Worm (Caenorhabditis elegans) whole organism, L3 larva: Measurements from ENCODE around the gene mix-1.

Experiments
- ZK546.5 ChIP-seq: sonication (generic microtip); optimal IDR thresholded peaks from 2 replicates; lab custom pipeline; 2017; ENCODE audit warnings: missing biosample characterization, missing genetic modification characterization
- ama-1 ChIP-seq: fragments of 150-350 bp; optimal IDR thresholded peaks from 2 replicates; lab custom pipeline; 2018
- daf-12 ChIP-seq: fragments of 150-350 bp; optimal IDR thresholded peaks from 2 replicates; lab custom pipeline; 2014; ENCODE audit warnings: missing biosample characterization, missing genetic modification reagents, missing genetic modification characterization
- egl-27 ChIP-seq: sonication (generic microtip); optimal IDR thresholded peaks from 4 replicates; lab custom pipeline; 2017; ENCODE audit warnings: missing biosample characterization, missing genetic modification reagents, missing genetic modification characterization
- fos-1 ChIP-seq: fragments of 150-350 bp; optimal IDR thresholded peaks from 2 replicates; lab custom pipeline; 2014; ENCODE audit warnings: missing biosample characterization, missing genetic modification characterization
- nhr-12 ChIP-seq: fragments of 150-350 bp; optimal IDR thresholded peaks from 2 replicates; lab custom pipeline; 2014; ENCODE audit warnings: missing biosample characterization, missing genetic modification characterization
- nhr-77 ChIP-seq: fragments of 150-350 bp; optimal IDR thresholded peaks from 2 replicates; lab custom pipeline; 2014; ENCODE audit warnings: missing biosample characterization, missing genetic modification characterization
- pha-4 ChIP-seq: fragments of 150-350 bp; optimal IDR thresholded peaks from 2 replicates; lab custom pipeline; 2014; ENCODE audit warnings: missing biosample characterization, missing genetic modification reagents, missing genetic modification characterization
- tbx-2 ChIP-seq: sonication (generic microtip); optimal IDR thresholded peaks from 2 replicates; lab custom pipeline; 2016; ENCODE audit warnings: mild to moderate bottlenecking, missing genetic modification characterization, missing compliant biosample characterization
- unc-62 ChIP-seq: fragments of 150-350 bp; sonication (generic microtip); optimal IDR thresholded peaks from 4 replicates; lab custom pipeline; 2014; ENCODE audit warnings: missing biosample characterization, missing genetic modification reagents, missing genetic modification characterization

- no peak for TF ChIP-seq unc-62 (GFP tag; lab: Kevin White, UChicago)
- TF ChIP-seq tbx-2 (tag; lab: Kevin White, UChicago), result no peak
- TF ChIP-seq egl-27 (tag; lab: Kevin White, UChicago), result no peak
- no peak for TF ChIP-seq pha-4 (tag; lab: Kevin White, UChicago)
- no peak for TF ChIP-seq fos-1 (tag; lab: Kevin White, UChicago)
- TF ChIP-seq ZK546.5 (tag; lab: Kevin White, UChicago), result no peak
- TF ChIP-seq ama-1 (lab: Kevin White, UChicago), result no peak
- no peak for TF ChIP-seq nhr-12
- TF ChIP-seq nhr-77 (tag; lab: Kevin White, UChicago), result no peak
- TF ChIP-seq daf-12, result no peak
Measured at ce11 chrII:10796194-10796593, 27.9 kb upstream of the mix-1 start, which contains the start of gene set-14.
